Worm (Caenorhabditis elegans) whole organism, L4 larva: ENCODE results near the gene cyn-11.

Source experiments
- D1046.2 ChIP-seq: fragments of 200-800 bp; sonication (Bioruptor generic); IDR thresholded peaks from 2 replicates; pipeline ENCODE4 v1.3.6; 2022; ENCODE audit warnings: missing genetic modification characterization, missing compliant biosample characterization
- F26F4.8 ChIP-seq: fragments of 200-800 bp; sonication (Bioruptor generic); conservative IDR thresholded peaks from 2 replicates; pipeline ENCODE4 v1.3.6; 2022; ENCODE audit warnings: missing genetic modification characterization, missing compliant biosample characterization
- aha-1 ChIP-seq: fragments of 150-350 bp; peaks from one replicate; lab custom pipeline; 2014; ENCODE audit warnings: missing biosample characterization, missing genetic modification characterization
- aly-2 ChIP-seq: sonication (generic microtip); optimal IDR thresholded peaks from 2 replicates; lab custom pipeline; 2018; ENCODE audit warnings: missing biosample characterization, missing genetic modification characterization
- ama-1 ChIP-seq: fragments of 150-350 bp; optimal IDR thresholded peaks from 2 replicates; lab custom pipeline; 2014; ENCODE audit warnings: inconsistent platforms, mixed read lengths
- ceh-20 ChIP-seq: fragments of 200-800 bp; sonication (Bioruptor generic); IDR thresholded peaks from 2 replicates; pipeline ENCODE4 v1.3.6; 2022; ENCODE audit warnings: missing genetic modification reagents, missing genetic modification characterization, missing compliant biosample characterization
- ceh-82 ChIP-seq: sonication (generic microtip); optimal IDR thresholded peaks from 2 replicates; lab custom pipeline; 2017; ENCODE audit warnings: missing biosample characterization, missing genetic modification characterization
- ces-1 ChIP-seq: fragments of 150-350 bp; sonication (generic microtip); optimal IDR thresholded peaks from 4 replicates; lab custom pipeline; 2014; ENCODE audit warnings: missing biosample characterization, missing genetic modification reagents, missing genetic modification characterization
- cey-2 ChIP-seq: sonication (generic microtip); optimal IDR thresholded peaks from 3 replicates; lab custom pipeline; 2017; ENCODE audit warnings: missing genetic modification characterization, mild to moderate bottlenecking, missing compliant biosample characterization, antibody characterized with exemption, borderline replicate concordance; ENCODE audit not compliant: insufficient read depth
- daf-16 ChIP-seq, 3 experiments: sonication (generic microtip); optimal IDR thresholded peaks; 2 replicates each; lab custom pipeline; 2016 to 2017; ENCODE audit warnings: missing genetic modification characterization in 3 of 3, missing genetic modification reagents in 3 of 3, mild to moderate bottlenecking in 2 of 3, missing compliant biosample characterization in 2 of 3, missing biosample characterization in 1 of 3, moderate library complexity in 1 of 3
- dmd-6 ChIP-seq: fragments of 200-800 bp; sonication (Bioruptor generic); IDR thresholded peaks from 2 replicates; pipeline ENCODE4 v1.3.6; 2022; ENCODE audit warnings: missing genetic modification reagents, missing genetic modification characterization, missing compliant biosample characterization
- dpl-1 ChIP-seq: fragments of 150-350 bp; optimal IDR thresholded peaks from 2 replicates; lab custom pipeline; 2014; ENCODE audit warnings: missing biosample characterization, missing genetic modification reagents, missing genetic modification characterization
- duxl-1 ChIP-seq: sonication (generic microtip); optimal IDR thresholded peaks from 2 replicates; lab custom pipeline; 2016; ENCODE audit warnings: mild to moderate bottlenecking, missing genetic modification characterization, moderate library complexity, missing compliant biosample characterization; ENCODE audit not compliant: poor library complexity
- dve-1 ChIP-seq: sonication (generic microtip); optimal IDR thresholded peaks from 2 replicates; lab custom pipeline; 2017; ENCODE audit warnings: antibody characterized with exemption, mild to moderate bottlenecking, missing genetic modification characterization, missing compliant biosample characterization; ENCODE audit not compliant: insufficient read depth
- egl-43 ChIP-seq: fragments of 200-800 bp; sonication (Bioruptor generic); IDR thresholded peaks from 2 replicates; pipeline ENCODE4 v1.3.6; 2022; ENCODE audit warnings: missing genetic modification reagents, missing genetic modification characterization, missing compliant biosample characterization
- gei-8 ChIP-seq: fragments of 200-800 bp; sonication (Bioruptor generic); optimal IDR thresholded peaks from 2 replicates; lab custom pipeline; 2018; ENCODE audit warnings: mild to moderate bottlenecking, missing genetic modification characterization, missing compliant biosample characterization
- hif-1 ChIP-seq, 2 experiments: sonication (generic microtip); optimal IDR thresholded peaks; 2 replicates each; lab custom pipeline; 2016 to 2017; ENCODE audit warnings: missing compliant biosample characterization in 2 of 2, missing genetic modification characterization in 2 of 2, missing genetic modification reagents in 2 of 2, missing genotype in 2 of 2, mild to moderate bottlenecking in 1 of 2
- hlh-11 ChIP-seq: fragments of 200-800 bp; sonication (Bioruptor generic); optimal IDR thresholded peaks from 2 replicates; lab custom pipeline; 2018; ENCODE audit warnings: mild to moderate bottlenecking, missing genetic modification characterization, missing compliant biosample characterization
- hlh-30 ChIP-seq: sonication (generic microtip); optimal IDR thresholded peaks from 2 replicates; lab custom pipeline; 2017; ENCODE audit warnings: antibody characterized with exemption, mild to moderate bottlenecking, missing genetic modification characterization, missing compliant biosample characterization; ENCODE audit not compliant: insufficient read depth
- lin-13 ChIP-seq: fragments of 150-350 bp; optimal IDR thresholded peaks from 2 replicates; lab custom pipeline; 2014; ENCODE audit warnings: missing biosample characterization, missing genetic modification reagents, missing genetic modification characterization
- lin-15B ChIP-seq: fragments of 150-350 bp; sonication (generic microtip); optimal IDR thresholded peaks from 3 replicates; lab custom pipeline; 2014; ENCODE audit warnings: missing biosample characterization, missing genetic modification characterization
- lin-38 ChIP-seq: fragments of 200-800 bp; sonication (Bioruptor generic); IDR thresholded peaks from 2 replicates; pipeline ENCODE4 v1.3.6; 2022; ENCODE audit warnings: missing genetic modification reagents, missing genetic modification characterization, missing compliant biosample characterization
- lsy-2 ChIP-seq, 2 experiments: fragments of 150-350 bp in 1 of 2; sonication (generic microtip) in 1 of 2; optimal IDR thresholded peaks; 2 replicates each; lab custom pipeline; 2014 to 2017; ENCODE audit warnings: missing biosample characterization in 2 of 2, missing genetic modification characterization in 2 of 2
- madf-9 ChIP-seq: fragments of 200-800 bp; sonication (Bioruptor generic); conservative IDR thresholded peaks from 2 replicates; pipeline ENCODE4 v1.3.6; 2022; ENCODE audit warnings: missing genetic modification reagents, missing genetic modification characterization, missing compliant biosample characterization
- mdl-1 ChIP-seq, 2 experiments: fragments of 150-350 bp in 1 of 2; sonication (generic microtip) in 1 of 2; optimal IDR thresholded peaks; 2 replicates each; lab custom pipeline; 2014 to 2017; ENCODE audit warnings: missing biosample characterization in 2 of 2, missing genetic modification characterization in 2 of 2
- mep-1 ChIP-seq: fragments of 150-350 bp; sonication (generic microtip); optimal IDR thresholded peaks from 3 replicates; lab custom pipeline; 2014; ENCODE audit warnings: missing biosample characterization, missing genetic modification characterization
- mes-2 ChIP-seq: sonication (generic microtip); optimal IDR thresholded peaks from 2 replicates; lab custom pipeline; 2016; ENCODE audit warnings: missing genotype, mild to moderate bottlenecking, missing genetic modification characterization, missing compliant biosample characterization; ENCODE audit not compliant: poor library complexity, severe bottlenecking
- mxl-2 ChIP-seq: fragments of 200-800 bp; sonication (Bioruptor generic); conservative IDR thresholded peaks from 2 replicates; pipeline ENCODE4 v1.3.6; 2022; ENCODE audit warnings: missing genetic modification reagents, missing genetic modification characterization, missing compliant biosample characterization
- mxl-3 ChIP-seq: fragments of 200-800 bp; sonication (Bioruptor generic); optimal IDR thresholded peaks from 2 replicates; lab custom pipeline; 2018; ENCODE audit warnings: mild to moderate bottlenecking, missing genetic modification characterization, missing compliant biosample characterization
- nhr-11 ChIP-seq: fragments of 150-350 bp; optimal IDR thresholded peaks from 2 replicates; lab custom pipeline; 2014; ENCODE audit warnings: missing biosample characterization, missing genetic modification characterization
- nhr-28 ChIP-seq: fragments of 150-350 bp; optimal IDR thresholded peaks from 2 replicates; lab custom pipeline; 2014; ENCODE audit warnings: missing biosample characterization, missing genetic modification characterization
- nhr-42 ChIP-seq: fragments of 200-800 bp; sonication (Bioruptor generic); IDR thresholded peaks from 2 replicates; pipeline ENCODE4 v1.3.6; 2022; ENCODE audit warnings: missing genetic modification characterization, missing compliant biosample characterization
- nhr-48 ChIP-seq: sonication (generic microtip); optimal IDR thresholded peaks from 2 replicates; lab custom pipeline; 2016; ENCODE audit warnings: mild to moderate bottlenecking, missing genetic modification characterization, missing compliant biosample characterization
- nhr-6 ChIP-seq: fragments of 150-350 bp; optimal IDR thresholded peaks from 2 replicates; lab custom pipeline; 2014; ENCODE audit warnings: missing biosample characterization, missing genetic modification characterization
- nhr-77 ChIP-seq: fragments of 150-350 bp; optimal IDR thresholded peaks from 2 replicates; lab custom pipeline; 2014; ENCODE audit warnings: missing biosample characterization, missing genetic modification characterization
- php-3 ChIP-seq: fragments of 200-800 bp; sonication (Bioruptor generic); IDR thresholded peaks from 2 replicates; pipeline ENCODE4 v1.3.6; 2022; ENCODE audit warnings: missing genetic modification reagents, missing genetic modification characterization, missing compliant biosample characterization
- rbr-2 ChIP-seq: sonication (generic microtip); optimal IDR thresholded peaks from 2 replicates; lab custom pipeline; 2016; ENCODE audit warnings: missing genotype, missing genetic modification characterization, missing compliant biosample characterization
- skn-1 ChIP-seq: fragments of 150-350 bp; optimal IDR thresholded peaks from 2 replicates; lab custom pipeline; 2014; ENCODE audit warnings: missing biosample characterization, missing genetic modification characterization
- snpc-1.2 ChIP-seq: fragments of 200-800 bp; sonication (Bioruptor generic); IDR thresholded peaks from 2 replicates; pipeline ENCODE4 v1.3.6; 2022; ENCODE audit warnings: missing genetic modification reagents, missing genetic modification characterization, missing compliant biosample characterization
- spr-3 ChIP-seq: fragments of 200-800 bp; sonication (Bioruptor generic); optimal IDR thresholded peaks from 2 replicates; lab custom pipeline; 2018; ENCODE audit warnings: mild to moderate bottlenecking, missing genetic modification characterization, missing compliant biosample characterization
- tra-1 ChIP-seq: fragments of 200-800 bp; sonication (Bioruptor generic); IDR thresholded peaks from 2 replicates; pipeline ENCODE4 v1.3.6; 2022; ENCODE audit warnings: missing genetic modification reagents, missing genetic modification characterization, missing compliant biosample characterization
- unc-62 ChIP-seq, 3 experiments: fragments of 150-350 bp in 1 of 3; sonication (generic microtip); optimal IDR thresholded peaks in 2 of 3; peaks in 1 of 3; 1 replicate in 1 of 3; 2 replicates in 2 of 3; lab custom pipeline; 2014 to 2017; ENCODE audit warnings: missing biosample characterization in 3 of 3, missing genetic modification characterization in 3 of 3, missing genetic modification reagents in 3 of 3, missing genotype in 1 of 3
- zag-1 ChIP-seq: fragments of 150-350 bp; optimal IDR thresholded peaks from 2 replicates; lab custom pipeline; 2014; ENCODE audit warnings: missing biosample characterization, missing genetic modification characterization
- zfp-3 ChIP-seq: fragments of 200-800 bp; sonication (Bioruptor generic); conservative IDR thresholded peaks from 2 replicates; pipeline ENCODE4 v1.3.6; 2022; ENCODE audit warnings: missing genetic modification reagents, missing genetic modification characterization, missing compliant biosample characterization
- zip-2 ChIP-seq: fragments of 150-350 bp; optimal IDR thresholded peaks from 2 replicates; lab custom pipeline; 2014; ENCODE audit warnings: missing biosample characterization, missing genetic modification characterization

Gene cyn-11

ce11 chrII:8742006-8742847, 26.1 kb upstream of the cyn-11 start (continued):
- TF ChIP-seq gei-8 (GFP tag; lab: Kevin White, UChicago) (peak; percentile 79), aha-1 (tag; lab: Kevin White, UChicago) (peak; percentile 99), ces-1 (GFP tag; lab: Kevin White, UChicago) (no peak), hlh-11 (tag; lab: Kevin White, UChicago) (peak; percentile 80), duxl-1 (no peak), skn-1 (tag; lab: Kevin White, UChicago) (no peak), zip-2 (tag; lab: Kevin White, UChicago) (no peak), hlh-30 (tag; lab: Kevin White, UChicago) (peak; percentile 85), zag-1 (tag; lab: Kevin White, UChicago) (no peak), lin-15B (tag; lab: Kevin White, UChicago) (no peak), rbr-2 (peak; percentile 1), nhr-77 (tag; lab: Kevin White, UChicago) (peak; percentile 30), mep-1 (tag; lab: Kevin White, UChicago) (peak; percentile 34), dpl-1 (GFP tag; lab: Kevin White, UChicago) (peak; percentile 20), egl-43 (GFP tag; lab: Robert Waterston, UW) (no peak), F26F4.8 (GFP tag; lab: Robert Waterston, UW) (no peak), nhr-11 (tag; lab: Kevin White, UChicago) (peak; percentile 97), lin-13 (GFP tag; lab: Kevin White, UChicago) (peak; percentile 15), ama-1 (no peak), nhr-6 (tag; lab: Kevin White, UChicago) (no peak), D1046.2 (GFP tag; lab: Robert Waterston, UW) (no peak), lin-38 (no peak), mxl-3 (GFP tag; lab: Kevin White, UChicago) (peak; percentile 94), unc-62 (GFP tag; optimal IDR thresholded peaks at IDR 0.05 in 1 of 2; lab: Kevin White, UChicago) (peak in 1 of 2 experiments; percentile 99), unc-62 (tag; optimal IDR thresholded peaks at IDR 0.05; lab: Kevin White, UChicago) (no peak), snpc-1.2 (no peak), ceh-82 (no peak), cey-2 (tag; lab: Kevin White, UChicago) (peak; percentile 74), dmd-6 (GFP tag; lab: Robert Waterston, UW) (peak; percentile 69), nhr-42 (GFP tag; lab: Robert Waterston, UW) (no peak), zfp-3 (GFP tag; lab: Robert Waterston, UW) (0 out of 2 replicates have a peak, but pooled peaks have one; percentile 6), daf-16 (GFP tag; optimal IDR thresholded peaks at IDR 0.05; lab: Kevin White, UChicago) (no peak), daf-16 (tag; optimal IDR thresholded peaks at IDR 0.05; lab: Kevin White, UChicago) (peak; percentile 76), nhr-48 (tag; lab: Kevin White, UChicago) (peak; percentile 96), mes-2 (tag; lab: Kevin White, UChicago) (peak; percentile 15), mdl-1 (tag; optimal IDR thresholded peaks at IDR 0.05; lab: Kevin White, UChicago) (peak; percentile 91 to 92), lsy-2 (tag; optimal IDR thresholded peaks at IDR 0.05; lab: Kevin White, UChicago) (peak in 1 of 2 experiments; percentile 58), nhr-28 (tag; lab: Kevin White, UChicago) (peak; percentile 94), aly-2 (no peak), mxl-2 (no peak)

ce11 chrII:8741277-8741676, 25.2 kb upstream of the cyn-11 start:
- TF ChIP-seq D1046.2 (GFP tag; lab: Robert Waterston, UW): no peak
- peak; percentile 26 for TF ChIP-seq nhr-11 (tag; lab: Kevin White, UChicago)
- peak; percentile 62 for TF ChIP-seq hlh-11 (tag; lab: Kevin White, UChicago)
- TF ChIP-seq lsy-2 (tag; optimal IDR thresholded peaks at IDR 0.05; lab: Kevin White, UChicago): peak in 1 of 2 experiments; percentile 39
- TF ChIP-seq daf-16 (GFP tag; optimal IDR thresholded peaks at IDR 0.05; lab: Kevin White, UChicago): peak in 1 of 2 experiments; percentile 48
- peak; percentile 40 for TF ChIP-seq daf-16 (tag; optimal IDR thresholded peaks at IDR 0.05; lab: Kevin White, UChicago)
- TF ChIP-seq hif-1 (tag; optimal IDR thresholded peaks at IDR 0.05; lab: Kevin White, UChicago): peak in 1 of 2 experiments; percentile 58
- TF ChIP-seq aha-1 (tag; lab: Kevin White, UChicago): peak; percentile 97
- peak; percentile 49; the same call in 1 of the 2 replicates for TF ChIP-seq tra-1 (GFP tag; lab: Robert Waterston, UW)
- TF ChIP-seq dve-1: peak; percentile 20
- peak in 1 of 2 experiments; percentile 54 for TF ChIP-seq mdl-1 (tag; optimal IDR thresholded peaks at IDR 0.05; lab: Kevin White, UChicago)
- peak; percentile 16 for TF ChIP-seq nhr-28 (tag; lab: Kevin White, UChicago)
- TF ChIP-seq php-3: 0 out of 2 replicates have a peak, but pooled peaks have one; percentile 5
- peak; percentile 63 for TF ChIP-seq dmd-6 (GFP tag; lab: Robert Waterston, UW)
- peak; percentile 49 for TF ChIP-seq mxl-3 (GFP tag; lab: Kevin White, UChicago)
- TF ChIP-seq madf-9 (GFP tag; lab: Robert Waterston, UW): no peak
- peak; percentile 55 for TF ChIP-seq nhr-48 (tag; lab: Kevin White, UChicago)
- no peak for TF ChIP-seq spr-3
- peak; percentile 45; the same call in 1 of the 2 replicates for TF ChIP-seq ceh-20 (GFP tag; lab: Robert Waterston, UW)
- TF ChIP-seq hlh-30 (tag; lab: Kevin White, UChicago): peak; percentile 73
